Fruit fly (Drosophila melanogaster) S2 (cell line): ENCODE measurements around the gene CG8460.

Source experiments
- CG8478 ChIP-seq: fragments of >200 bp; optimal IDR thresholded peaks from 2 replicates; lab custom pipeline; 2018
- CTCF ChIP-seq, 2 experiments: fragments of >200 bp; optimal IDR thresholded peaks; 2 replicates each; lab custom pipeline; 2018

dm6 chr2L:8217917-8218316 lies 20.9 kb downstream of the CG8460 start, which contains the start of gene CG8292:
- TF ChIP-seq CTCF (optimal IDR thresholded peaks at IDR 0.05; lab: Kevin White, UChicago) (no peak), CG8478 (lab: Kevin White, UChicago) (no peak)
